Worm (Caenorhabditis elegans): ENCODE results near the gene VY10G11R.1.

Gene VY10G11R.1

DNA sequence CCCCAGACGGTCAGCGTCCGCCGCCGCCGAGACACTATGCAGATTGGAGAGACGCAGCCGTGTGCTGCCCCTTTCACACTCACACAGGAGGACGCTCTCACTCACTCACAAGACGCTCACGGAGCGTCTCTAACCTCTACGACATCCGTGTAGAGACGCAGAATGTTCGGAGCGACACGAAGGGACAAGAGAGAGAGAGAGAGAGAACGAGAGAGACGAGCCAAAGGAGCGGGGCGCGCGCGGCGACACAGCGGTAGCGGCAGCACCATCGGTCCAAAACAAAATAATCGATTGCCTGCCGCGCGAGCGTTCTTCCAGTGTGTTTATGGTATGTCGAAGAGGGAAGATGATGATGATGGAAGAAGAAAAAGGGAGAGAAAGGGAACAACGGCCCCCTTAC lies 21.5 kb upstream of the VY10G11R.1 start:
- TF ChIP-seq ceh-20 (GFP tag; IDR thresholded peaks at IDR 0.05) (peak; percentile 70), mxl-2 (GFP tag; conservative IDR thresholded peaks at IDR 0.05) (no peak; the same call in 1 of the 2 replicates), jun-1 (tag; optimal IDR thresholded peaks at IDR 0.05) (no peak), ceh-32 (tag; optimal IDR thresholded peaks at IDR 0.05; ENCODE audit: poor library complexity) (peak; percentile 63), snpc-1.2 (GFP tag; IDR thresholded peaks at IDR 0.05) (0 out of 2 replicates have a peak, but pooled peaks have one; percentile 7), nhr-111 (GFP tag; optimal IDR thresholded peaks at IDR 0.05) (no peak), mdl-1 (tag; optimal IDR thresholded peaks at IDR 0.05) (peak; percentile 55 to 88), Y105C5A.15 (GFP tag; IDR thresholded peaks at IDR 0.05) (no peak), daf-12 (tag; optimal IDR thresholded peaks at IDR 0.05) (no peak), unc-130 (GFP tag; optimal IDR thresholded peaks at IDR 0.05) (peak; percentile 4), dmd-9 (GFP tag; IDR thresholded peaks at IDR 0.05) (peak; percentile 80), duxl-1 (tag; optimal IDR thresholded peaks at IDR 0.05; ENCODE audit: poor library complexity) (peak; percentile 41), pha-4 (GFP tag; IDR thresholded peaks at IDR 0.05) (peak; percentile 78), pha-4 (tag; optimal IDR thresholded peaks at IDR 0.05) (no peak), mes-2 (tag; optimal IDR thresholded peaks at IDR 0.05; ENCODE audit: poor library complexity, severe bottlenecking) (peak; percentile 64), ZK546.5 (tag; optimal IDR thresholded peaks at IDR 0.05) (no peak), lin-13 (GFP tag; optimal IDR thresholded peaks at IDR 0.05) (peak; percentile 60), madf-9 (GFP tag; conservative IDR thresholded peaks at IDR 0.05) (peak; percentile 92), F26F4.8 (GFP tag; conservative IDR thresholded peaks at IDR 0.05) (no peak), lin-1 (GFP tag; IDR thresholded peaks at IDR 0.05) (0 out of 2 replicates have a peak, but pooled peaks have one; percentile 20), unc-39 (tag; optimal IDR thresholded peaks at IDR 0.05) (no peak), R02D3.7 (tag; optimal IDR thresholded peaks at IDR 0.05) (no peak), egl-27 (tag; optimal IDR thresholded peaks at IDR 0.05) (no peak), dpl-1 (GFP tag; optimal IDR thresholded peaks at IDR 0.05) (peak; percentile 51), lin-29 (GFP tag; IDR thresholded peaks at IDR 0.05) (no peak), hif-1 (tag; optimal IDR thresholded peaks at IDR 0.05) (peak; percentile 47 to 92), dmd-6 (GFP tag; IDR thresholded peaks at IDR 0.05) (peak; percentile 81), nhr-11 (tag; optimal IDR thresholded peaks at IDR 0.05) (peak; percentile 57), skn-1 (tag; optimal IDR thresholded peaks at IDR 0.05) (no peak), ZK337.2 (GFP tag; IDR thresholded peaks at IDR 0.05) (0 out of 2 replicates have a peak, but pooled peaks have one; percentile 6), nhr-48 (tag; optimal IDR thresholded peaks at IDR 0.05) (peak; percentile 76), Y75B8A.6 (GFP tag; IDR thresholded peaks at IDR 0.05) (no peak; the same call in 1 of the 2 replicates), madf-5 (GFP tag; IDR thresholded peaks at IDR 0.05) (no peak; a peak in 1 of 4 replicates), tag-97 (GFP tag; IDR thresholded peaks at IDR 0.05) (no peak), php-3 (GFP tag; IDR thresholded peaks at IDR 0.05) (no peak), saeg-2 (GFP tag; IDR thresholded peaks at IDR 0.05) (0 out of 2 replicates have a peak, but pooled peaks have one; percentile 32), ztf-11 (tag; optimal IDR thresholded peaks at IDR 0.05) (no peak), lsy-2 (tag; optimal IDR thresholded peaks at IDR 0.05) (peak; percentile 73 to 82), daf-16 (GFP tag; optimal IDR thresholded peaks at IDR 0.05) (peak; percentile 43 to 71), daf-16 (tag; optimal IDR thresholded peaks at IDR 0.05) (peak; percentile 86), hlh-11 (tag; optimal IDR thresholded peaks at IDR 0.05) (peak; percentile 95), egl-43 (GFP tag; IDR thresholded peaks at IDR 0.05) (peak; percentile 90), nhr-42 (GFP tag; IDR thresholded peaks at IDR 0.05) (0 out of 2 replicates have a peak, but pooled peaks have one; percentile 14), zfp-2 (tag; optimal IDR thresholded peaks at IDR 0.05) (peak; percentile 23), T20F7.1 (GFP tag; optimal IDR thresholded peaks at IDR 0.05) (no peak), attf-4 (tag; optimal IDR thresholded peaks at IDR 0.05) (no peak), zfp-3 (GFP tag; conservative IDR thresholded peaks at IDR 0.05) (peak; percentile 50; the same call in 1 of the 2 replicates), hmg-1.1 (GFP tag; IDR thresholded peaks at IDR 0.05) (peak; percentile 92), nhr-10 (tag; optimal IDR thresholded peaks at IDR 0.05) (peak; percentile 18), nhr-25 (tag; optimal IDR thresholded peaks at IDR 0.05; ENCODE audit: borderline replicate concordance, insufficient read depth) (peak; percentile 78)
